Worm (Caenorhabditis elegans) whole organism, late embryonic: ENCODE measurements around the gene apc-2.

Experiments used
- C08G9.2 ChIP-seq: sonication (generic microtip); optimal IDR thresholded peaks from 2 replicates; lab custom pipeline; 2016; ENCODE audit warnings: mild to moderate bottlenecking, missing genetic modification characterization, moderate library complexity, missing compliant biosample characterization
- C38D4.7 ChIP-seq: fragments of 200-800 bp; sonication (Bioruptor generic); optimal IDR thresholded peaks from 2 replicates; lab custom pipeline; 2018; ENCODE audit warnings: mild to moderate bottlenecking, missing genetic modification characterization, moderate library complexity, missing compliant biosample characterization
- T23F11.4 ChIP-seq: fragments of 200-800 bp; sonication (Bioruptor generic); optimal IDR thresholded peaks from 2 replicates; lab custom pipeline; 2018; ENCODE audit warnings: mild to moderate bottlenecking, missing genetic modification characterization, missing compliant biosample characterization
- ama-1 ChIP-seq: fragments of 150-350 bp; optimal IDR thresholded peaks from 2 replicates; lab custom pipeline; 2014
- ceh-18 ChIP-seq: sonication (generic microtip); optimal IDR thresholded peaks from 2 replicates; lab custom pipeline; 2016; ENCODE audit warnings: missing genetic modification characterization, missing compliant biosample characterization
- ceh-19 ChIP-seq: fragments of 200-800 bp; sonication (Bioruptor generic); optimal IDR thresholded peaks from 2 replicates; lab custom pipeline; 2018; ENCODE audit warnings: mild to moderate bottlenecking, missing genetic modification characterization, missing compliant biosample characterization
- ceh-2 ChIP-seq: sonication (generic microtip); optimal IDR thresholded peaks from 2 replicates; lab custom pipeline; 2016; ENCODE audit warnings: missing genotype, missing genetic modification characterization, missing compliant biosample characterization
- ceh-22 ChIP-seq: sonication (generic microtip); optimal IDR thresholded peaks from 2 replicates; lab custom pipeline; 2017; ENCODE audit warnings: missing biosample characterization, missing genetic modification characterization
- ceh-30 ChIP-seq: fragments of 150-350 bp; optimal IDR thresholded peaks from 2 replicates; lab custom pipeline; 2014; ENCODE audit warnings: missing biosample characterization, missing genetic modification characterization
- ceh-31 ChIP-seq: sonication (generic microtip); optimal IDR thresholded peaks from 2 replicates; lab custom pipeline; 2016; ENCODE audit warnings: missing genetic modification characterization, missing compliant biosample characterization
- ceh-34 ChIP-seq: sonication (generic microtip); optimal IDR thresholded peaks from 2 replicates; lab custom pipeline; 2016; ENCODE audit warnings: mild to moderate bottlenecking, missing genetic modification characterization, missing compliant biosample characterization
- ceh-45 ChIP-seq: fragments of 200-800 bp; sonication (Bioruptor generic); IDR thresholded peaks from 2 replicates; pipeline ENCODE4 v1.3.6; 2022; ENCODE audit warnings: missing genetic modification reagents, missing genetic modification characterization, missing compliant biosample characterization
- ceh-48 ChIP-seq: sonication (generic microtip); optimal IDR thresholded peaks from 2 replicates; lab custom pipeline; 2016; ENCODE audit warnings: missing genetic modification characterization, inconsistent platforms, missing compliant biosample characterization
- ceh-6 ChIP-seq: fragments of 200-800 bp; sonication (Bioruptor generic); optimal IDR thresholded peaks from 2 replicates; lab custom pipeline; 2018; ENCODE audit warnings: mild to moderate bottlenecking, missing genetic modification characterization, missing compliant biosample characterization
- ceh-9 ChIP-seq: sonication (generic microtip); optimal IDR thresholded peaks from 2 replicates; lab custom pipeline; 2016; ENCODE audit warnings: mild to moderate bottlenecking, missing genetic modification characterization, inconsistent platforms, missing compliant biosample characterization
- che-1 ChIP-seq: sonication (generic microtip); optimal IDR thresholded peaks from 2 replicates; lab custom pipeline; 2016; ENCODE audit warnings: mild to moderate bottlenecking, missing genetic modification characterization, missing compliant biosample characterization
- dve-1 ChIP-seq: sonication (generic microtip); optimal IDR thresholded peaks from 2 replicates; lab custom pipeline; 2017; ENCODE audit warnings: antibody characterized with exemption, mild to moderate bottlenecking, missing genetic modification characterization, missing compliant biosample characterization
- elt-2 ChIP-seq: sonication (generic microtip); optimal IDR thresholded peaks from 2 replicates; lab custom pipeline; 2016; ENCODE audit warnings: missing genetic modification reagents, missing genetic modification characterization, missing compliant biosample characterization
- elt-4 ChIP-seq: sonication (generic microtip); optimal IDR thresholded peaks from 2 replicates; lab custom pipeline; 2016; ENCODE audit warnings: missing genetic modification characterization, missing compliant biosample characterization
- eyg-1 ChIP-seq: sonication (generic microtip); optimal IDR thresholded peaks from 2 replicates; lab custom pipeline; 2016; ENCODE audit warnings: missing genotype, missing genetic modification characterization, missing compliant biosample characterization
- fax-1 ChIP-seq: sonication (generic microtip); optimal IDR thresholded peaks from 2 replicates; lab custom pipeline; 2016; ENCODE audit warnings: missing genotype, missing genetic modification characterization, missing compliant biosample characterization
- fkh-10 ChIP-seq: fragments of 150-350 bp; optimal IDR thresholded peaks from 2 replicates; lab custom pipeline; 2014; ENCODE audit warnings: missing biosample characterization, missing genetic modification reagents, missing genetic modification characterization
- gmeb-2 ChIP-seq: sonication (generic microtip); optimal IDR thresholded peaks from 2 replicates; lab custom pipeline; 2016; ENCODE audit warnings: missing genetic modification characterization, inconsistent platforms, missing compliant biosample characterization
- hlh-13 ChIP-seq: fragments of 200-800 bp; sonication (Bioruptor generic); optimal IDR thresholded peaks from 2 replicates; lab custom pipeline; 2018; ENCODE audit warnings: mild to moderate bottlenecking, missing genetic modification characterization, missing compliant biosample characterization
- hlh-30 ChIP-seq: sonication (generic microtip); optimal IDR thresholded peaks from 2 replicates; lab custom pipeline; 2017; ENCODE audit warnings: antibody characterized with exemption, missing genetic modification characterization, missing compliant biosample characterization; ENCODE audit not compliant: insufficient read depth
- hlh-8 ChIP-seq: sonication (generic microtip); optimal IDR thresholded peaks from 2 replicates; lab custom pipeline; 2016; ENCODE audit warnings: missing genotype, missing genetic modification characterization, missing compliant biosample characterization
- lim-6 ChIP-seq: sonication (generic microtip); optimal IDR thresholded peaks from 2 replicates; lab custom pipeline; 2016; ENCODE audit warnings: missing genetic modification characterization, missing compliant biosample characterization
- madf-2 ChIP-seq: sonication (generic microtip); optimal IDR thresholded peaks from 2 replicates; lab custom pipeline; 2017; ENCODE audit warnings: missing genetic modification characterization, missing compliant biosample characterization
- mec-3 ChIP-seq: sonication (generic microtip); optimal IDR thresholded peaks from 2 replicates; lab custom pipeline; 2016; ENCODE audit warnings: borderline replicate concordance, missing genetic modification characterization, missing compliant biosample characterization
- nfya-1 ChIP-seq: sonication (generic microtip); optimal IDR thresholded peaks from 2 replicates; lab custom pipeline; 2017; ENCODE audit warnings: missing genetic modification characterization, mild to moderate bottlenecking, missing compliant biosample characterization, antibody characterized with exemption, moderate library complexity
- nhr-11 ChIP-seq: fragments of 150-350 bp; optimal IDR thresholded peaks from 2 replicates; lab custom pipeline; 2014; ENCODE audit warnings: missing biosample characterization, missing genetic modification characterization
- nhr-232 ChIP-seq: sonication (generic microtip); optimal IDR thresholded peaks from 2 replicates; lab custom pipeline; 2016; ENCODE audit warnings: missing genetic modification characterization, missing compliant biosample characterization
- odd-2 ChIP-seq: sonication (generic microtip); optimal IDR thresholded peaks from 2 replicates; lab custom pipeline; 2017; ENCODE audit warnings: antibody characterized with exemption, mild to moderate bottlenecking, missing genetic modification characterization, missing compliant biosample characterization
- pag-3 ChIP-seq: sonication (generic microtip); optimal IDR thresholded peaks from 2 replicates; lab custom pipeline; 2016; ENCODE audit warnings: missing compliant biosample characterization, missing genetic modification characterization, borderline replicate concordance
- pat-9 ChIP-seq: fragments of 200-800 bp; sonication (Bioruptor generic); optimal IDR thresholded peaks from 2 replicates; lab custom pipeline; 2018; ENCODE audit warnings: mild to moderate bottlenecking, missing genetic modification characterization, moderate library complexity, missing compliant biosample characterization
- pax-1 ChIP-seq: fragments of 150-350 bp; optimal IDR thresholded peaks from 2 replicates; lab custom pipeline; 2014; ENCODE audit warnings: missing biosample characterization, missing genetic modification characterization
- pha-2 ChIP-seq: sonication (generic microtip); optimal IDR thresholded peaks from 2 replicates; lab custom pipeline; 2017; ENCODE audit warnings: mild to moderate bottlenecking, missing genetic modification characterization, missing compliant biosample characterization
- pqm-1 ChIP-seq: sonication (generic microtip); optimal IDR thresholded peaks from 2 replicates; lab custom pipeline; 2016; ENCODE audit warnings: missing genetic modification characterization, missing compliant biosample characterization
- pros-1 ChIP-seq: fragments of 150-350 bp; optimal IDR thresholded peaks from 2 replicates; lab custom pipeline; 2014; ENCODE audit warnings: missing biosample characterization, missing genetic modification reagents, missing genetic modification characterization
- rnt-1 ChIP-seq: sonication (generic microtip); optimal IDR thresholded peaks from 2 replicates; lab custom pipeline; 2016; ENCODE audit warnings: missing genetic modification characterization, missing compliant biosample characterization
- sox-2 ChIP-seq: fragments of 200-800 bp; sonication (Bioruptor generic); IDR thresholded peaks from 2 replicates; pipeline ENCODE4 v1.3.6; 2022; ENCODE audit warnings: missing genetic modification reagents, missing genetic modification characterization, missing compliant biosample characterization
- sox-4 ChIP-seq: sonication (generic microtip); optimal IDR thresholded peaks from 2 replicates; lab custom pipeline; 2017; ENCODE audit warnings: mild to moderate bottlenecking, missing genetic modification characterization, inconsistent platforms, missing compliant biosample characterization
- tbx-2 ChIP-seq: sonication (generic microtip); optimal IDR thresholded peaks from 2 replicates; lab custom pipeline; 2016; ENCODE audit warnings: missing genetic modification characterization, missing compliant biosample characterization
- tbx-7 ChIP-seq: sonication (generic microtip); optimal IDR thresholded peaks from 2 replicates; lab custom pipeline; 2016; ENCODE audit warnings: missing genotype, missing genetic modification characterization, missing compliant biosample characterization
- unc-42 ChIP-seq: sonication (generic microtip); optimal IDR thresholded peaks from 2 replicates; lab custom pipeline; 2016; ENCODE audit warnings: missing genotype, missing genetic modification characterization, missing compliant biosample characterization
- unc-86 ChIP-seq: sonication (generic microtip); optimal IDR thresholded peaks from 2 replicates; lab custom pipeline; 2016; ENCODE audit warnings: missing genetic modification characterization, missing compliant biosample characterization
- ztf-16 ChIP-seq: sonication (generic microtip); optimal IDR thresholded peaks from 2 replicates; lab custom pipeline; 2017; ENCODE audit warnings: missing genetic modification characterization, missing compliant biosample characterization

Gene apc-2

ce11 chrIII:8124323-8124722 is 43.9 kb downstream of the apc-2 start (continued):
- TF ChIP-seq pax-1 (tag; lab: Kevin White, UChicago), result peak; percentile 66
- peak; percentile 41 for TF ChIP-seq unc-42 (tag; lab: Kevin White, UChicago)
- no peak for TF ChIP-seq ceh-34 (tag; lab: Kevin White, UChicago)
- peak; percentile 46 for TF ChIP-seq ceh-31 (tag; lab: Kevin White, UChicago)
- no peak for TF ChIP-seq tbx-7 (tag; lab: Kevin White, UChicago)
- TF ChIP-seq, all 69 proteins: peak for 7

ce11 chrIII:8125234-8125633 is 44.8 kb downstream of the apc-2 start:
- no peak for TF ChIP-seq odd-2 (tag; lab: Kevin White, UChicago)
- no peak for TF ChIP-seq mec-3 (tag; lab: Kevin White, UChicago)
- peak; percentile 30 for TF ChIP-seq tbx-2 (tag; lab: Kevin White, UChicago)
- TF ChIP-seq pros-1 (tag; lab: Kevin White, UChicago), result no peak
- peak; percentile 18 for TF ChIP-seq elt-2 (tag; lab: Kevin White, UChicago)
- TF ChIP-seq nfya-1, result peak; percentile 63
- TF ChIP-seq ceh-22 (tag; lab: Kevin White, UChicago), result no peak
- no peak for TF ChIP-seq C08G9.2 (tag; lab: Kevin White, UChicago)
- no peak for TF ChIP-seq elt-4 (tag; lab: Kevin White, UChicago)
- no peak for TF ChIP-seq ceh-2
- TF ChIP-seq ceh-18 (tag; lab: Kevin White, UChicago), result no peak
- no peak for TF ChIP-seq sox-2 (GFP tag; lab: Robert Waterston, UW)
- no peak for TF ChIP-seq ceh-31 (tag; lab: Kevin White, UChicago)
- peak; percentile 10 for TF ChIP-seq dve-1 (tag; lab: Kevin White, UChicago)
- TF ChIP-seq pax-1 (tag; lab: Kevin White, UChicago), result no peak
- no peak for TF ChIP-seq nhr-232

ce11 chrIII:8126978-8127377 is 46.5 kb downstream of the apc-2 start:
- no peak for TF ChIP-seq ztf-16
- no peak for TF ChIP-seq hlh-13 (GFP tag; lab: Kevin White, UChicago)
- no peak for TF ChIP-seq ama-1 (lab: Kevin White, UChicago)
- no peak for TF ChIP-seq pag-3 (tag; lab: Kevin White, UChicago)
- no peak for TF ChIP-seq pha-2
- TF ChIP-seq gmeb-2 (tag; lab: Kevin White, UChicago), result no peak
- peak; percentile 22 for TF ChIP-seq hlh-30
- TF ChIP-seq mec-3 (tag; lab: Kevin White, UChicago), result no peak
- TF ChIP-seq madf-2, result no peak
- TF ChIP-seq T23F11.4 (GFP tag; lab: Kevin White, UChicago), result no peak
- TF ChIP-seq ceh-19 (GFP tag; lab: Kevin White, UChicago), result no peak
- TF ChIP-seq odd-2 (tag; lab: Kevin White, UChicago), result no peak
- no peak for TF ChIP-seq pat-9
- TF ChIP-seq ceh-30, result no peak
- no peak for TF ChIP-seq tbx-7 (tag; lab: Kevin White, UChicago)
- TF ChIP-seq ceh-6 (GFP tag; lab: Kevin White, UChicago), result no peak
- TF ChIP-seq fax-1 (tag; lab: Kevin White, UChicago), result no peak
- TF ChIP-seq pax-1 (tag; lab: Kevin White, UChicago), result no peak
- TF ChIP-seq ceh-34 (tag; lab: Kevin White, UChicago), result peak; percentile 38
- TF ChIP-seq eyg-1 (tag; lab: Kevin White, UChicago), result no peak
- TF ChIP-seq pqm-1, result no peak
- no peak for TF ChIP-seq ceh-9 (tag; lab: Kevin White, UChicago)
- TF ChIP-seq ceh-22 (tag; lab: Kevin White, UChicago), result no peak
- TF ChIP-seq dve-1 (tag; lab: Kevin White, UChicago), result no peak
- peak; percentile 28 for TF ChIP-seq ceh-2
- peak; percentile 9 for TF ChIP-seq rnt-1 (tag; lab: Kevin White, UChicago)
- TF ChIP-seq lim-6 (tag; lab: Kevin White, UChicago), result no peak
- TF ChIP-seq unc-42 (tag; lab: Kevin White, UChicago), result peak; percentile 32
- TF ChIP-seq ceh-31 (tag; lab: Kevin White, UChicago), result peak; percentile 65
- TF ChIP-seq unc-86, result no peak
- no peak for TF ChIP-seq ceh-45
- TF ChIP-seq nhr-11, result no peak
- TF ChIP-seq che-1 (tag; lab: Kevin White, UChicago), result no peak
- TF ChIP-seq C38D4.7 (GFP tag; lab: Kevin White, UChicago), result no peak
- TF ChIP-seq C08G9.2 (tag; lab: Kevin White, UChicago), result no peak
- peak; percentile 23 for TF ChIP-seq tbx-2 (tag; lab: Kevin White, UChicago)
- TF ChIP-seq sox-2 (GFP tag; lab: Robert Waterston, UW), result no peak
- no peak for TF ChIP-seq sox-4 (tag; lab: Kevin White, UChicago)
- no peak for TF ChIP-seq fkh-10 (GFP tag; lab: Kevin White, UChicago)
- no peak for TF ChIP-seq pros-1 (tag; lab: Kevin White, UChicago)
- TF ChIP-seq hlh-8 (tag; lab: Kevin White, UChicago), result no peak
- no peak for TF ChIP-seq ceh-48 (tag; lab: Kevin White, UChicago)
